Fruit fly (Drosophila melanogaster) whole organism, embryonic: ENCODE measurements around the gene Caf1-55.

Experiments used
- BtbVII ChIP-seq: fragments of 200-800 bp; sonication (Bioruptor generic); optimal IDR thresholded peaks from 3 replicates; lab custom pipeline; 2017; ENCODE audit warnings: missing biosample characterization, mild to moderate bottlenecking, missing genetic modification characterization
- CG11560 ChIP-seq: fragments of 200-800 bp; sonication (Bioruptor generic); IDR thresholded peaks from 3 replicates; pipeline ENCODE4 v1.3.6; 2022; ENCODE audit warnings: missing biosample characterization, missing genetic modification characterization
- CG12744 ChIP-seq: fragments of 200-800 bp; sonication (Bioruptor generic); optimal IDR thresholded peaks from 2 replicates; lab custom pipeline; 2016; ENCODE audit warnings: missing biosample characterization, missing genetic modification characterization
- CG13624 ChIP-seq: fragments of 200-800 bp; sonication (Bioruptor generic); optimal IDR thresholded peaks from 2 replicates; lab custom pipeline; 2016; ENCODE audit warnings: missing biosample characterization, missing genetic modification characterization
- CG14965 ChIP-seq: fragments of 200-800 bp; sonication (Bioruptor generic); optimal IDR thresholded peaks from 2 replicates; lab custom pipeline; 2016; ENCODE audit warnings: missing biosample characterization, missing genetic modification characterization, borderline replicate concordance
- CG1602 ChIP-seq: fragments of 200-800 bp; sonication (Bioruptor generic); optimal IDR thresholded peaks from 3 replicates; lab custom pipeline; 2016; ENCODE audit warnings: missing biosample characterization, missing genetic modification characterization
- CG16815 ChIP-seq: fragments of 200-800 bp; sonication (Bioruptor generic); optimal IDR thresholded peaks from 3 replicates; lab custom pipeline; 2017; ENCODE audit warnings: missing biosample characterization, mild to moderate bottlenecking, missing genetic modification characterization
- CG31365 ChIP-seq: fragments of 200-800 bp; sonication (Bioruptor generic); optimal IDR thresholded peaks from 2 replicates; lab custom pipeline; 2018; ENCODE audit warnings: missing biosample characterization, mild to moderate bottlenecking, missing genetic modification characterization
- CG31441 ChIP-seq: fragments of 200-800 bp; sonication (Bioruptor generic); IDR thresholded peaks from 2 replicates; pipeline ENCODE4 v1.3.6; 2022; ENCODE audit warnings: missing biosample characterization, missing genetic modification characterization
- CG3281 ChIP-seq: fragments of 200-800 bp; sonication (Bioruptor generic); optimal IDR thresholded peaks from 3 replicates; lab custom pipeline; 2017; ENCODE audit warnings: missing biosample characterization, mild to moderate bottlenecking, missing genetic modification characterization
- CG33213 ChIP-seq: fragments of 200-800 bp; sonication (Bioruptor generic); optimal IDR thresholded peaks from 3 replicates; lab custom pipeline; 2016; ENCODE audit warnings: missing biosample characterization, missing genetic modification characterization
- CG3407 ChIP-seq: fragments of 200-800 bp; sonication (Bioruptor generic); optimal IDR thresholded peaks from 2 replicates; lab custom pipeline; 2018; ENCODE audit warnings: missing biosample characterization, mild to moderate bottlenecking, missing genetic modification characterization
- CG34376 ChIP-seq: fragments of 200-800 bp; sonication (Bioruptor generic); optimal IDR thresholded peaks from 2 replicates; lab custom pipeline; 2018; ENCODE audit warnings: missing biosample characterization, mild to moderate bottlenecking, missing genetic modification characterization
- CG3838 ChIP-seq: fragments of 200-800 bp; sonication (Bioruptor generic); optimal IDR thresholded peaks from 3 replicates; lab custom pipeline; 2016; ENCODE audit warnings: missing biosample characterization, missing genetic modification characterization
- CG3847 ChIP-seq: fragments of 200-800 bp; sonication (Bioruptor generic); IDR thresholded peaks from 2 replicates; pipeline ENCODE4 v1.3.6; 2022; ENCODE audit warnings: missing biosample characterization, missing genetic modification characterization
- CG4328 ChIP-seq: fragments of 200-800 bp; sonication (Bioruptor generic); optimal IDR thresholded peaks from 3 replicates; lab custom pipeline; 2017; ENCODE audit warnings: missing biosample characterization, missing genetic modification reagents, missing genetic modification characterization
- CG6689 ChIP-seq: fragments of 200-800 bp; sonication (Bioruptor generic); IDR thresholded peaks from 2 replicates; pipeline ENCODE4 v1.3.6; 2022; ENCODE audit warnings: missing biosample characterization, missing genetic modification characterization
- CG7357 ChIP-seq: fragments of 200-800 bp; sonication (Bioruptor generic); IDR thresholded peaks from 3 replicates; pipeline ENCODE4 v1.3.6; 2022; ENCODE audit warnings: missing biosample characterization, missing genetic modification characterization
- CG7839 ChIP-seq: fragments of 200-800 bp; sonication (Bioruptor generic); optimal IDR thresholded peaks from 3 replicates; lab custom pipeline; 2018; ENCODE audit warnings: missing biosample characterization, mild to moderate bottlenecking, missing genetic modification characterization, moderate library complexity
- CG8290 ChIP-seq, 3 experiments: fragments of 200-800 bp; sonication (Bioruptor generic); optimal IDR thresholded peaks; 2 replicates each; lab custom pipeline; 2016 to 2019; ENCODE audit warnings: missing biosample characterization in 3 of 3, missing genetic modification characterization in 3 of 3, mild to moderate bottlenecking in 2 of 3, moderate library complexity in 1 of 3
- Camta ChIP-seq: fragments of 200-800 bp; sonication (Bioruptor generic); optimal IDR thresholded peaks from 2 replicates; lab custom pipeline; 2016; ENCODE audit warnings: missing biosample characterization, missing genetic modification characterization
- Dll ChIP-seq: fragments of 200-800 bp; sonication (Bioruptor generic); IDR thresholded peaks from 4 replicates; pipeline ENCODE4 v1.3.6; 2022; ENCODE audit warnings: missing biosample characterization, missing genetic modification characterization; ENCODE audit not compliant: partially characterized antibody
- Doc3 ChIP-seq: fragments of 200-800 bp; sonication (Bioruptor generic); IDR thresholded peaks from 3 replicates; pipeline ENCODE4 v1.3.6; 2022; ENCODE audit warnings: missing biosample characterization, missing genetic modification characterization; ENCODE audit not compliant: partially characterized antibody
- Fer2 ChIP-seq: fragments of 200-800 bp; sonication (Bioruptor generic); optimal IDR thresholded peaks from 2 replicates; lab custom pipeline; 2018; ENCODE audit warnings: missing biosample characterization, mild to moderate bottlenecking, missing genetic modification characterization, moderate library complexity
- HHEX ChIP-seq: fragments of 200-800 bp; sonication (Bioruptor generic); optimal IDR thresholded peaks from 3 replicates; lab custom pipeline; 2017; ENCODE audit warnings: missing biosample characterization, mild to moderate bottlenecking, missing genetic modification characterization, missing genetic modification reagents
- HmgZ ChIP-seq: fragments of 200-800 bp; sonication (Bioruptor generic); optimal IDR thresholded peaks from 2 replicates; lab custom pipeline; 2018; ENCODE audit warnings: missing biosample characterization, mild to moderate bottlenecking, missing genetic modification characterization
- Hr39 ChIP-seq: fragments of >200 bp; optimal IDR thresholded peaks from 2 replicates; lab custom pipeline; 2017
- Hsf ChIP-seq: fragments of 200-800 bp; sonication (Bioruptor generic); optimal IDR thresholded peaks from 3 replicates; lab custom pipeline; 2016; ENCODE audit warnings: missing biosample characterization, missing genetic modification characterization
- NfI ChIP-seq: fragments of 200-800 bp; sonication (Bioruptor generic); optimal IDR thresholded peaks from 3 replicates; lab custom pipeline; 2018; ENCODE audit warnings: missing biosample characterization, mild to moderate bottlenecking, missing genetic modification characterization, moderate library complexity
- Oli ChIP-seq: fragments of 200-800 bp; sonication (Bioruptor generic); optimal IDR thresholded peaks from 2 replicates; lab custom pipeline; 2018; ENCODE audit warnings: missing biosample characterization, mild to moderate bottlenecking, missing genetic modification characterization, moderate library complexity
- Sry-δ ChIP-seq: fragments of 200-800 bp; sonication (Bioruptor generic); optimal IDR thresholded peaks from 2 replicates; lab custom pipeline; 2016; ENCODE audit warnings: missing biosample characterization, missing genetic modification characterization
- Vsx1 ChIP-seq: fragments of 200-800 bp; sonication (Bioruptor generic); optimal IDR thresholded peaks from 2 replicates; lab custom pipeline; 2017; ENCODE audit warnings: missing biosample characterization, mild to moderate bottlenecking, missing genetic modification characterization, missing genetic modification reagents
- ara ChIP-seq: fragments of 200-800 bp; sonication (Bioruptor generic); IDR thresholded peaks from 2 replicates; pipeline ENCODE4 v1.3.6; 2022; ENCODE audit warnings: missing biosample characterization, missing genetic modification characterization
- ems ChIP-seq: fragments of 200-800 bp; sonication (Bioruptor generic); optimal IDR thresholded peaks from 3 replicates; lab custom pipeline; 2016; ENCODE audit warnings: missing biosample characterization, missing genetic modification characterization
- fd64A ChIP-seq: fragments of 200-800 bp; sonication (Bioruptor generic); optimal IDR thresholded peaks from 3 replicates; lab custom pipeline; 2018; ENCODE audit warnings: missing biosample characterization, mild to moderate bottlenecking, missing genetic modification characterization
- gfzf ChIP-seq: fragments of 200-800 bp; sonication (Bioruptor generic); optimal IDR thresholded peaks from 2 replicates; lab custom pipeline; 2016; ENCODE audit warnings: missing biosample characterization, mild to moderate bottlenecking, missing genetic modification characterization, moderate library complexity
- gro ChIP-seq: fragments of 200-800 bp; sonication (Bioruptor generic); optimal IDR thresholded peaks from 2 replicates; lab custom pipeline; 2016; ENCODE audit warnings: missing biosample characterization, missing genetic modification characterization
- jumu ChIP-seq: fragments of 200-800 bp; sonication (Bioruptor generic); optimal IDR thresholded peaks from 3 replicates; lab custom pipeline; 2016; ENCODE audit warnings: missing biosample characterization, missing genetic modification characterization
- lilli ChIP-seq: fragments of 200-800 bp; sonication (Bioruptor generic); optimal IDR thresholded peaks from 3 replicates; lab custom pipeline; 2016; ENCODE audit warnings: missing biosample characterization, missing genetic modification characterization
- nerfin-2 ChIP-seq: fragments of 200-800 bp; sonication (Bioruptor generic); IDR thresholded peaks from 2 replicates; pipeline ENCODE4 v1.3.6; 2022; ENCODE audit warnings: missing biosample characterization, missing genetic modification characterization; ENCODE audit not compliant: partially characterized antibody
- pan ChIP-seq, 4 experiments: fragments of >200 bp in 3 of 4; fragments of 200-800 bp in 1 of 4; sonication (Bioruptor generic) in 1 of 4; optimal IDR thresholded peaks in 3 of 4; IDR thresholded peaks in 1 of 4; 2 replicates each; pipeline versions ENCODE4 v1.3.6 to Lab custom; 2017 to 2022; ENCODE audit warnings: missing biosample characterization in 2 of 4, missing genetic modification characterization in 2 of 4, mixed read lengths in 1 of 4
- pfk ChIP-seq: fragments of 200-800 bp; sonication (Bioruptor generic); optimal IDR thresholded peaks from 2 replicates; lab custom pipeline; 2018; ENCODE audit warnings: missing biosample characterization, mild to moderate bottlenecking, missing genetic modification characterization, moderate library complexity
- phol ChIP-seq: fragments of 200-800 bp; sonication (Bioruptor generic); optimal IDR thresholded peaks from 3 replicates; lab custom pipeline; 2018; ENCODE audit warnings: missing biosample characterization, mild to moderate bottlenecking, missing genetic modification characterization, moderate library complexity
- pnt ChIP-seq: fragments of 200-800 bp; sonication (Bioruptor generic); optimal IDR thresholded peaks from 3 replicates; lab custom pipeline; 2016; ENCODE audit warnings: missing biosample characterization, missing genetic modification characterization
- pros ChIP-seq: fragments of 200-800 bp; sonication (Bioruptor generic); optimal IDR thresholded peaks from 3 replicates; lab custom pipeline; 2019; ENCODE audit warnings: missing biosample characterization, mild to moderate bottlenecking, missing genetic modification characterization, moderate library complexity
- pzg ChIP-seq: fragments of 200-800 bp; sonication (Bioruptor generic); optimal IDR thresholded peaks from 3 replicates; lab custom pipeline; 2018; ENCODE audit warnings: missing biosample characterization, mild to moderate bottlenecking, missing genetic modification characterization, moderate library complexity
- sens ChIP-seq: fragments of 200-800 bp; sonication (Bioruptor generic); peaks from one replicate; lab custom pipeline; 2016; ENCODE audit warnings: missing biosample characterization, missing genetic modification characterization
- slbo ChIP-seq: fragments of 200-800 bp; sonication (Bioruptor generic); IDR thresholded peaks from 2 replicates; pipeline ENCODE4 v1.3.6; 2022; ENCODE audit warnings: missing biosample characterization, missing genetic modification characterization

Gene Caf1-55

dm6 chr3R:15218824-15219576 is 6.4 kb upstream of the Caf1-55 start, which contains the start of the genes SIDL and CG12241 (continued):
- TF ChIP-seq Dll (GFP tag; lab: Robert Waterston, UW) (0 out of 4 replicates have a peak, but pooled peaks have one; percentile 41), fd64A (GFP tag; lab: Kevin White, UChicago) (no peak), CG33213 (GFP tag; lab: Kevin White, UChicago) (peak; percentile 59), HHEX (peak; percentile 83), CG12744 (peak; percentile 11), pnt (peak; percentile 77), pros (GFP tag; lab: Kevin White, UChicago) (no peak), CG1602 (GFP tag; lab: Kevin White, UChicago) (peak; percentile 45), sens (GFP tag; lab: Kevin White, UChicago) (peak; percentile 98), CG3407 (GFP tag; lab: Kevin White, UChicago) (peak; percentile 44), CG7357 (GFP tag; lab: Robert Waterston, UW) (peak; percentile 89), CG11560 (peak; percentile 85), CG34376 (GFP tag; lab: Kevin White, UChicago) (peak; percentile 71), jumu (GFP tag; lab: Kevin White, UChicago) (peak; percentile 79), Doc3 (GFP tag; lab: Robert Waterston, UW) (no peak), CG3847 (GFP tag; lab: Robert Waterston, UW) (peak; percentile 52; the same call in 1 of the 2 replicates), CG14965 (GFP tag; lab: Kevin White, UChicago) (no peak), nerfin-2 (GFP tag; lab: Robert Waterston, UW) (no peak), CG13624 (GFP tag; lab: Kevin White, UChicago) (peak; percentile 89), gro (peak; percentile 91), Camta (GFP tag; lab: Kevin White, UChicago) (peak; percentile 84), Sry-δ (GFP tag; lab: Kevin White, UChicago) (peak; percentile 66), pzg (GFP tag; lab: Kevin White, UChicago) (peak; percentile 34), pan (optimal IDR thresholded peaks at IDR 0.05; lab: Kevin White, UChicago) (no peak), pan (GFP tag; optimal IDR thresholded peaks at IDR 0.05 in 1 of 2, IDR thresholded peaks at IDR 0.05 in 1 of 2) (peak in 1 of 2 experiments; percentile 96), pfk (GFP tag; lab: Kevin White, UChicago) (no peak), Vsx1 (GFP tag; lab: Kevin White, UChicago) (peak; percentile 96), HmgZ (tag; lab: Kevin White, UChicago) (peak; percentile 16), CG8290 (GFP tag; optimal IDR thresholded peaks at IDR 0.05; lab: Kevin White, UChicago) (no peak), CG8290 (tag; optimal IDR thresholded peaks at IDR 0.05; lab: Kevin White, UChicago) (no peak), lilli (GFP tag; lab: Kevin White, UChicago) (peak; percentile 87), CG4328 (GFP tag; lab: Kevin White, UChicago) (no peak), CG31365 (tag; lab: Kevin White, UChicago) (peak; percentile 27), Hsf (GFP tag; lab: Kevin White, UChicago) (peak; percentile 72), NfI (GFP tag; lab: Kevin White, UChicago) (peak; percentile 38), gfzf (GFP tag; lab: Kevin White, UChicago) (peak; percentile 15), phol (tag; lab: Kevin White, UChicago) (peak; percentile 82), CG3838 (GFP tag; lab: Kevin White, UChicago) (peak; percentile 68), CG3281 (GFP tag; lab: Kevin White, UChicago) (peak; percentile 83), BtbVII (GFP tag; lab: Kevin White, UChicago) (peak; percentile 82), CG16815 (GFP tag; lab: Kevin White, UChicago) (peak; percentile 25), Oli (tag; lab: Kevin White, UChicago) (peak; percentile 33), CG31441 (GFP tag; lab: Robert Waterston, UW) (peak; percentile 90), Fer2 (tag; lab: Kevin White, UChicago) (peak; percentile 62), ara (GFP tag; lab: Robert Waterston, UW) (peak; percentile 90), CG6689 (GFP tag; lab: Robert Waterston, UW) (peak; percentile 96), ems (GFP tag; lab: Kevin White, UChicago) (peak; percentile 84), CG7839 (tag; lab: Kevin White, UChicago) (no peak), Hr39 (lab: Kevin White, UChicago) (no peak), slbo (GFP tag; lab: Robert Waterston, UW) (peak; percentile 67)
